Worm (Caenorhabditis elegans) whole organism, L1 larva: ENCODE data around the gene K07F5.7.
A peak's percentile ranks its signal among the peaks of the same experiment; 100 is the strongest.

ENCODE experiments used
- C16A3.4 ChIP-seq: fragments of 150-350 bp; optimal IDR thresholded peaks from 2 replicates; lab custom pipeline; 2014; ENCODE audit warnings: missing biosample characterization, missing genetic modification characterization
- C34B4.2 ChIP-seq: sonication (generic microtip); optimal IDR thresholded peaks from 2 replicates; lab custom pipeline; 2017; ENCODE audit warnings: mild to moderate bottlenecking, missing genetic modification characterization, missing compliant biosample characterization
- F16B12.6 ChIP-seq: fragments of 150-350 bp; optimal IDR thresholded peaks from 2 replicates; lab custom pipeline; 2014; ENCODE audit warnings: missing biosample characterization, missing genetic modification characterization
- alr-1 ChIP-seq: fragments of 200-800 bp; sonication (Bioruptor generic); optimal IDR thresholded peaks from 2 replicates; lab custom pipeline; 2018; ENCODE audit warnings: borderline replicate concordance, mild to moderate bottlenecking, missing genetic modification characterization, missing compliant biosample characterization
- ama-1 ChIP-seq: fragments of 150-350 bp; optimal IDR thresholded peaks from 2 replicates; lab custom pipeline; 2014
- blmp-1 ChIP-seq: fragments of 150-350 bp; optimal IDR thresholded peaks from 2 replicates; lab custom pipeline; 2014; ENCODE audit warnings: missing biosample characterization, missing genetic modification characterization
- ceh-63 ChIP-seq: fragments of 200-800 bp; sonication (Bioruptor generic); optimal IDR thresholded peaks from 2 replicates; lab custom pipeline; 2018; ENCODE audit warnings: mild to moderate bottlenecking, missing genetic modification characterization, missing compliant biosample characterization
- ceh-82 ChIP-seq, 3 experiments: fragments of 150-350 bp in 1 of 3; sonication (generic microtip) in 2 of 3; optimal IDR thresholded peaks; 2 replicates each; lab custom pipeline; 2014 to 2017; ENCODE audit warnings: missing biosample characterization in 3 of 3, missing genetic modification characterization in 3 of 3
- ceh-88 ChIP-seq: fragments of 200-800 bp; sonication (Bioruptor generic); IDR thresholded peaks from 2 replicates; pipeline ENCODE4 v1.3.6; 2022; ENCODE audit warnings: missing genetic modification characterization, missing compliant biosample characterization
- efl-1 ChIP-seq, 4 experiments: fragments of 150-350 bp; optimal IDR thresholded peaks in 3 of 4; peaks in 1 of 4; 1 replicate in 1 of 4; 2 replicates in 3 of 4; lab custom pipeline; 2014; ENCODE audit warnings: missing biosample characterization in 2 of 4, missing genetic modification characterization in 2 of 4, missing genetic modification reagents in 2 of 4
- elt-2 ChIP-seq: sonication (generic microtip); optimal IDR thresholded peaks from 2 replicates; lab custom pipeline; 2016; ENCODE audit warnings: missing genetic modification characterization, mild to moderate bottlenecking, inconsistent platforms, missing compliant biosample characterization, missing genetic modification reagents
- elt-3 ChIP-seq, 6 experiments: fragments of 150-350 bp in 1 of 6; sonication (generic microtip); optimal IDR thresholded peaks; 2 replicates each; lab custom pipeline; 2017 to 2018; ENCODE audit warnings: missing biosample characterization in 6 of 6, missing genetic modification characterization in 6 of 6, inconsistent platforms in 1 of 6
- ets-5 ChIP-seq: fragments of 200-800 bp; sonication (Bioruptor generic); IDR thresholded peaks from 2 replicates; pipeline ENCODE4 v1.3.6; 2022; ENCODE audit warnings: missing genetic modification characterization, missing compliant biosample characterization
- fkh-8 ChIP-seq: sonication (generic microtip); optimal IDR thresholded peaks from 2 replicates; lab custom pipeline; 2016; ENCODE audit warnings: mild to moderate bottlenecking, missing genetic modification characterization, missing compliant biosample characterization
- hlh-17 ChIP-seq: fragments of 200-800 bp; sonication (Bioruptor generic); optimal IDR thresholded peaks from 2 replicates; lab custom pipeline; 2018; ENCODE audit warnings: missing genetic modification characterization, mild to moderate bottlenecking, missing compliant biosample characterization, moderate library complexity, borderline replicate concordance
- hpl-2 ChIP-seq: fragments of 150-350 bp; optimal IDR thresholded peaks from 2 replicates; lab custom pipeline; 2014; ENCODE audit warnings: missing biosample characterization, missing genetic modification reagents, missing genetic modification characterization
- jun-1 ChIP-seq: fragments of 150-350 bp; optimal IDR thresholded peaks from 2 replicates; lab custom pipeline; 2014; ENCODE audit warnings: missing biosample characterization, missing genetic modification reagents, missing genetic modification characterization
- lin-14 ChIP-seq: fragments of 200-800 bp; sonication (Bioruptor generic); optimal IDR thresholded peaks from 2 replicates; lab custom pipeline; 2018; ENCODE audit warnings: mild to moderate bottlenecking, missing genetic modification characterization, moderate library complexity, missing compliant biosample characterization
- lin-15B ChIP-seq: fragments of 150-350 bp; sonication (generic microtip); optimal IDR thresholded peaks from 3 replicates; lab custom pipeline; 2014; ENCODE audit warnings: missing biosample characterization, missing genetic modification characterization
- lin-35 ChIP-seq, 2 experiments: fragments of 150-350 bp; optimal IDR thresholded peaks; 2 replicates each; lab custom pipeline; 2014; ENCODE audit warnings: missing biosample characterization in 2 of 2, missing genetic modification characterization in 2 of 2, missing genetic modification reagents in 2 of 2
- lsy-2 ChIP-seq, 2 experiments: fragments of 150-350 bp; optimal IDR thresholded peaks; 2 replicates each; lab custom pipeline; 2014; ENCODE audit warnings: missing biosample characterization in 2 of 2, missing genetic modification characterization in 2 of 2
- mdl-1 ChIP-seq, 2 experiments: fragments of 150-350 bp; optimal IDR thresholded peaks; 2 replicates each; lab custom pipeline; 2014 to 2017; ENCODE audit warnings: missing biosample characterization in 2 of 2, missing genetic modification characterization in 2 of 2, inconsistent platforms in 1 of 2
- mep-1 ChIP-seq: fragments of 150-350 bp; optimal IDR thresholded peaks from 2 replicates; lab custom pipeline; 2014; ENCODE audit warnings: missing biosample characterization, missing genetic modification characterization
- nhr-19 ChIP-seq: fragments of 200-800 bp; sonication (Bioruptor generic); conservative IDR thresholded peaks from 2 replicates; pipeline ENCODE4 v1.3.6; 2022; ENCODE audit warnings: missing genetic modification characterization, missing compliant biosample characterization
- nhr-20 ChIP-seq: sonication (generic microtip); optimal IDR thresholded peaks from 2 replicates; lab custom pipeline; 2016; ENCODE audit warnings: mild to moderate bottlenecking, missing genetic modification characterization, missing compliant biosample characterization
- nhr-237 ChIP-seq: fragments of 150-350 bp; optimal IDR thresholded peaks from 2 replicates; lab custom pipeline; 2014; ENCODE audit warnings: missing biosample characterization, missing genetic modification characterization
- nhr-28 ChIP-seq: fragments of 150-350 bp; optimal IDR thresholded peaks from 2 replicates; lab custom pipeline; 2014; ENCODE audit warnings: missing biosample characterization, missing genetic modification characterization
- nhr-47 ChIP-seq: sonication (generic microtip); optimal IDR thresholded peaks from 2 replicates; lab custom pipeline; 2016; ENCODE audit warnings: mild to moderate bottlenecking, missing genetic modification characterization, moderate library complexity, missing compliant biosample characterization
- nhr-71 ChIP-seq: sonication (generic microtip); optimal IDR thresholded peaks from 2 replicates; lab custom pipeline; 2016; ENCODE audit warnings: mild to moderate bottlenecking, missing genetic modification characterization, moderate library complexity, missing compliant biosample characterization
- nhr-77 ChIP-seq: fragments of 150-350 bp; optimal IDR thresholded peaks from 2 replicates; lab custom pipeline; 2014; ENCODE audit warnings: missing biosample characterization, missing genetic modification characterization
- nhr-85 ChIP-seq: sonication (generic microtip); peaks from one replicate; lab custom pipeline; 2016; ENCODE audit warnings: missing genetic modification characterization, inconsistent platforms, missing compliant biosample characterization
- pax-3 ChIP-seq: fragments of 200-800 bp; sonication (Bioruptor generic); optimal IDR thresholded peaks from 2 replicates; lab custom pipeline; 2018; ENCODE audit warnings: mild to moderate bottlenecking, missing genetic modification characterization, moderate library complexity, missing compliant biosample characterization
- pqm-1 ChIP-seq: sonication (generic microtip); optimal IDR thresholded peaks from 3 replicates; lab custom pipeline; 2017; ENCODE audit warnings: missing biosample characterization, missing genetic modification characterization
- rnt-1 ChIP-seq: sonication (generic microtip); optimal IDR thresholded peaks from 2 replicates; lab custom pipeline; 2016; ENCODE audit warnings: mild to moderate bottlenecking, missing genetic modification characterization, moderate library complexity, missing compliant biosample characterization
- skn-1 ChIP-seq: fragments of 150-350 bp; optimal IDR thresholded peaks from 2 replicates; lab custom pipeline; 2014; ENCODE audit warnings: missing biosample characterization, missing genetic modification characterization
- snpc-4 ChIP-seq: fragments of 150-350 bp; optimal IDR thresholded peaks from 2 replicates; lab custom pipeline; 2014; ENCODE audit warnings: missing biosample characterization, missing genetic modification characterization
- sox-4 ChIP-seq: sonication (generic microtip); optimal IDR thresholded peaks from 2 replicates; lab custom pipeline; 2016; ENCODE audit warnings: missing genetic modification characterization, missing compliant biosample characterization
- sup-37 ChIP-seq: fragments of 200-800 bp; sonication (Bioruptor generic); optimal IDR thresholded peaks from 2 replicates; lab custom pipeline; 2018; ENCODE audit warnings: mild to moderate bottlenecking, missing genetic modification characterization, missing compliant biosample characterization
- tbx-2 ChIP-seq: sonication (generic microtip); optimal IDR thresholded peaks from 2 replicates; lab custom pipeline; 2016; ENCODE audit warnings: missing genetic modification characterization, missing compliant biosample characterization
- tlp-1 ChIP-seq: fragments of 150-350 bp; optimal IDR thresholded peaks from 2 replicates; lab custom pipeline; 2014; ENCODE audit warnings: missing biosample characterization, missing genetic modification characterization
- unc-62 ChIP-seq: fragments of 150-350 bp; optimal IDR thresholded peaks from 2 replicates; lab custom pipeline; 2014; ENCODE audit warnings: missing biosample characterization, missing genetic modification reagents, missing genetic modification characterization
- unc-98 ChIP-seq: fragments of 200-800 bp; sonication (Bioruptor generic); IDR thresholded peaks from 2 replicates; pipeline ENCODE4 v1.3.6; 2022; ENCODE audit warnings: missing genetic modification characterization, missing compliant biosample characterization
- zip-4 ChIP-seq: fragments of 200-800 bp; sonication (Bioruptor generic); optimal IDR thresholded peaks from 2 replicates; lab custom pipeline; 2018; ENCODE audit warnings: mild to moderate bottlenecking, missing genetic modification characterization, moderate library complexity, missing compliant biosample characterization
- ztf-4 ChIP-seq: fragments of 150-350 bp; optimal IDR thresholded peaks from 2 replicates; lab custom pipeline; 2014; ENCODE audit warnings: missing biosample characterization, missing genetic modification characterization

K07F5.7 gene

ce11 chrIV:9803544-9803943, 44.4 kb downstream of the K07F5.7 start (continued):
- TF ChIP-seq lin-35 (GFP tag; optimal IDR thresholded peaks at IDR 0.05; lab: Kevin White, UChicago) (peak in 1 of 2 experiments; percentile 70), jun-1 (peak; percentile 65), lin-14 (GFP tag; lab: Kevin White, UChicago) (peak; percentile 85), nhr-28 (tag; lab: Kevin White, UChicago) (no peak), unc-98 (GFP tag; lab: Robert Waterston, UW) (no peak), elt-2 (tag; lab: Kevin White, UChicago) (peak; percentile 64), sup-37 (GFP tag; lab: Kevin White, UChicago) (no peak), nhr-19 (GFP tag; lab: Robert Waterston, UW) (peak; percentile 67), sox-4 (tag; lab: Kevin White, UChicago) (no peak), ets-5 (GFP tag; lab: Robert Waterston, UW) (no peak), efl-1 (optimal IDR thresholded peaks at IDR 0.05; lab: Kevin White, UChicago) (peak; percentile 39 to 54), efl-1 (GFP tag; optimal IDR thresholded peaks at IDR 0.05 in 1 of 2; lab: Kevin White, UChicago) (peak; percentile 34 to 94), alr-1 (tag; lab: Kevin White, UChicago) (no peak), ceh-82 (tag; optimal IDR thresholded peaks at IDR 0.05; lab: Kevin White, UChicago) (peak in 1 of 3 experiments; percentile 18), ztf-4 (peak; percentile 31), nhr-20 (tag; lab: Kevin White, UChicago) (peak; percentile 90), lsy-2 (tag; optimal IDR thresholded peaks at IDR 0.05; lab: Kevin White, UChicago) (peak; percentile 50 to 65), skn-1 (peak; percentile 18), fkh-8 (tag; lab: Kevin White, UChicago) (no peak), ama-1 (no peak), tbx-2 (tag; lab: Kevin White, UChicago) (peak; percentile 26), pax-3 (tag; lab: Kevin White, UChicago) (no peak), nhr-237 (peak; percentile 2), nhr-71 (tag; lab: Kevin White, UChicago) (peak; percentile 82), ceh-88 (no peak), hpl-2 (GFP tag; lab: Kevin White, UChicago) (no peak), lin-15B (no peak), snpc-4 (tag; lab: Kevin White, UChicago) (no peak), nhr-47 (tag; lab: Kevin White, UChicago) (peak; percentile 30), zip-4 (no peak), blmp-1 (peak; percentile 69), C16A3.4 (tag; lab: Kevin White, UChicago) (no peak), ceh-63 (GFP tag; lab: Kevin White, UChicago) (no peak), mdl-1 (tag; optimal IDR thresholded peaks at IDR 0.05; lab: Kevin White, UChicago) (peak in 1 of 2 experiments; percentile 47), C34B4.2 (tag; lab: Kevin White, UChicago) (no peak), nhr-85 (tag; lab: Kevin White, UChicago) (peak; percentile 87), F16B12.6 (no peak), rnt-1 (tag; lab: Kevin White, UChicago) (peak; percentile 50)

ce11 chrIV:9802711-9803110, 45.3 kb downstream of the K07F5.7 start, which contains the start of gene fat-3:
Gene fat-3 (plus strand): TSS chrIV:9803023.
- TF ChIP-seq fkh-8 (tag; lab: Kevin White, UChicago) = no peak
- TF ChIP-seq blmp-1 = peak; percentile 65
- TF ChIP-seq nhr-47 (tag; lab: Kevin White, UChicago) = no peak
- TF ChIP-seq nhr-20 (tag; lab: Kevin White, UChicago) = peak; percentile 1
- TF ChIP-seq mep-1 (tag; lab: Kevin White, UChicago) = peak; percentile 3
- peak; percentile 71 for TF ChIP-seq elt-2 (tag; lab: Kevin White, UChicago)
- TF ChIP-seq lsy-2 (tag; optimal IDR thresholded peaks at IDR 0.05; lab: Kevin White, UChicago) = peak in 1 of 2 experiments; percentile 44
- TF ChIP-seq nhr-71 (tag; lab: Kevin White, UChicago) = peak; percentile 18
- TF ChIP-seq lin-35 (GFP tag; optimal IDR thresholded peaks at IDR 0.05; lab: Kevin White, UChicago) = peak in 1 of 2 experiments; percentile 3
- peak; percentile 9 for TF ChIP-seq lin-14 (GFP tag; lab: Kevin White, UChicago)
- TF ChIP-seq mdl-1 (tag; optimal IDR thresholded peaks at IDR 0.05; lab: Kevin White, UChicago) = no peak
- TF ChIP-seq nhr-237 = no peak
- TF ChIP-seq, all 84 proteins: peak for 8

ce11 chrIV:9801418-9801817, 46.6 kb downstream of the K07F5.7 start:
- TF ChIP-seq rnt-1 (tag; lab: Kevin White, UChicago) = no peak
- TF ChIP-seq unc-62 (GFP tag; lab: Kevin White, UChicago) = no peak
- TF ChIP-seq nhr-20 (tag; lab: Kevin White, UChicago) = peak; percentile 9
- TF ChIP-seq pqm-1 (tag; lab: Kevin White, UChicago) = peak; percentile 88
- peak; percentile 33 for TF ChIP-seq lin-14 (GFP tag; lab: Kevin White, UChicago)
- no peak for TF ChIP-seq zip-4
- peak in 1 of 6 experiments; percentile 23 for TF ChIP-seq elt-3 (tag; optimal IDR thresholded peaks at IDR 0.05; lab: Kevin White, UChicago)
- TF ChIP-seq elt-2 (tag; lab: Kevin White, UChicago) = peak; percentile 95
- TF ChIP-seq blmp-1 = peak; percentile 16
- no peak for TF ChIP-seq hlh-17 (GFP tag; lab: Kevin White, UChicago)
- TF ChIP-seq ama-1 = no peak
- peak in 1 of 2 experiments; percentile 49 for TF ChIP-seq lin-35 (GFP tag; optimal IDR thresholded peaks at IDR 0.05; lab: Kevin White, UChicago)
- TF ChIP-seq tlp-1 (tag; lab: Kevin White, UChicago) = peak; percentile 84
- no peak for TF ChIP-seq ztf-4
- peak; percentile 19 for TF ChIP-seq nhr-71 (tag; lab: Kevin White, UChicago)
- TF ChIP-seq skn-1 = no peak
- no peak for TF ChIP-seq nhr-77 (tag; lab: Kevin White, UChicago)
- peak; percentile 25 for TF ChIP-seq nhr-85 (tag; lab: Kevin White, UChicago)
